Worm (Caenorhabditis elegans): ENCODE measurements around the gene sru-42.

Gene sru-42

ce11 chrV:15689952-15690351 lies 39.7 kb downstream of the sru-42 start, which contains the start of gene nhr-268:
TSS of gene nhr-268 (plus strand) at chrV:15690252.
- TF ChIP-seq ztf-23 (GFP tag; IDR thresholded peaks at IDR 0.05) (no peak), cog-1 (tag; optimal IDR thresholded peaks at IDR 0.05) (no peak), med-1 (GFP tag; optimal IDR thresholded peaks at IDR 0.05; ENCODE audit: insufficient read depth) (no peak), ref-1 (GFP tag; conservative IDR thresholded peaks at IDR 0.05) (no peak), ztf-29 (GFP tag; IDR thresholded peaks at IDR 0.05) (no peak), tab-1 (GFP tag; IDR thresholded peaks at IDR 0.05) (no peak), klf-2 (GFP tag; conservative IDR thresholded peaks at IDR 0.05) (no peak), T22C8.4 (GFP tag; IDR thresholded peaks at IDR 0.05) (no peak), flt-1 (GFP tag; IDR thresholded peaks at IDR 0.05) (no peak)

- TF ChIP-seq klf-2 (GFP tag; conservative IDR thresholded peaks at IDR 0.05) = no peak
- TF ChIP-seq tab-1 (GFP tag; IDR thresholded peaks at IDR 0.05) = no peak
- no peak for TF ChIP-seq ref-1 (GFP tag; conservative IDR thresholded peaks at IDR 0.05)
- no peak for TF ChIP-seq ztf-29 (GFP tag; IDR thresholded peaks at IDR 0.05)
- no peak for TF ChIP-seq cog-1 (tag; optimal IDR thresholded peaks at IDR 0.05)
- no peak for TF ChIP-seq flt-1 (GFP tag; IDR thresholded peaks at IDR 0.05)
- TF ChIP-seq ztf-23 (GFP tag; IDR thresholded peaks at IDR 0.05) = no peak
- no peak for TF ChIP-seq med-1 (GFP tag; optimal IDR thresholded peaks at IDR 0.05; ENCODE audit: insufficient read depth)
- no peak for TF ChIP-seq T22C8.4 (GFP tag; IDR thresholded peaks at IDR 0.05)
Measured at ce11 chrV:15693682-15694081, 43.4 kb downstream of the sru-42 start, which contains the start of gene nhr-198. TSS of gene nhr-198 (plus strand) at chrV:15693994.

ce11 chrV:15698099-15698498 lies 47.8 kb downstream of the sru-42 start, which contains the start of gene srx-29:
TSS of gene srx-29 (minus strand) at chrV:15698199.
- TF ChIP-seq klf-2 (GFP tag; conservative IDR thresholded peaks at IDR 0.05) (no peak), ztf-23 (GFP tag; IDR thresholded peaks at IDR 0.05) (no peak), ref-1 (GFP tag; conservative IDR thresholded peaks at IDR 0.05) (no peak), tab-1 (GFP tag; IDR thresholded peaks at IDR 0.05) (no peak), cog-1 (tag; optimal IDR thresholded peaks at IDR 0.05) (no peak), flt-1 (GFP tag; IDR thresholded peaks at IDR 0.05) (no peak), ztf-29 (GFP tag; IDR thresholded peaks at IDR 0.05) (no peak)

ce11 chrV:15699799-15700198 lies 49.5 kb downstream of the sru-42 start, which contains the start of gene nhr-199:
TSS of gene nhr-199 (minus strand) at chrV:15699899.
- TF ChIP-seq ztf-29 (GFP tag; IDR thresholded peaks at IDR 0.05) = no peak
- no peak for TF ChIP-seq klf-2 (GFP tag; conservative IDR thresholded peaks at IDR 0.05)
- TF ChIP-seq cog-1 (tag; optimal IDR thresholded peaks at IDR 0.05) = no peak
- no peak for TF ChIP-seq med-1 (GFP tag; optimal IDR thresholded peaks at IDR 0.05; ENCODE audit: insufficient read depth)
- no peak for TF ChIP-seq flt-1 (GFP tag; IDR thresholded peaks at IDR 0.05)
- no peak for TF ChIP-seq ref-1 (GFP tag; conservative IDR thresholded peaks at IDR 0.05)
- no peak for TF ChIP-seq T22C8.4 (GFP tag; IDR thresholded peaks at IDR 0.05)

All from whole organism, midembryonic.